Worm (Caenorhabditis elegans) whole organism, L2 larva: ENCODE results near the gene srbc-75.
A peak's percentile ranks its signal among the peaks of the same experiment; 100 is the strongest.

ENCODE experiments used
- ZK546.5 ChIP-seq: sonication (generic microtip); optimal IDR thresholded peaks from 2 replicates; lab custom pipeline; 2017; ENCODE audit warnings: missing biosample characterization, missing genetic modification characterization
- ama-1 ChIP-seq: fragments of 150-350 bp; optimal IDR thresholded peaks from 2 replicates; lab custom pipeline; 2018; ENCODE audit warnings: inconsistent platforms
- blmp-1 ChIP-seq: sonication (generic microtip); optimal IDR thresholded peaks from 2 replicates; lab custom pipeline; 2017; ENCODE audit warnings: missing genetic modification characterization, mild to moderate bottlenecking, missing compliant biosample characterization, antibody characterized with exemption, moderate library complexity; ENCODE audit not compliant: insufficient read depth
- elt-1 ChIP-seq: fragments of 150-350 bp; optimal IDR thresholded peaks from 2 replicates; lab custom pipeline; 2014; ENCODE audit warnings: missing biosample characterization, missing genetic modification characterization
- elt-3 ChIP-seq: sonication (generic microtip); optimal IDR thresholded peaks from 2 replicates; lab custom pipeline; 2017; ENCODE audit warnings: missing biosample characterization, missing genetic modification characterization
- lin-13 ChIP-seq: fragments of 150-350 bp; optimal IDR thresholded peaks from 2 replicates; lab custom pipeline; 2014; ENCODE audit warnings: missing biosample characterization, missing genetic modification reagents, missing genetic modification characterization
- mab-5 ChIP-seq: fragments of 150-350 bp; optimal IDR thresholded peaks from 2 replicates; lab custom pipeline; 2014; ENCODE audit warnings: missing biosample characterization, missing genetic modification characterization
- nhr-11 ChIP-seq: fragments of 150-350 bp; optimal IDR thresholded peaks from 2 replicates; lab custom pipeline; 2014; ENCODE audit warnings: missing biosample characterization, missing genetic modification characterization
- nhr-12 ChIP-seq: fragments of 150-350 bp; optimal IDR thresholded peaks from 2 replicates; lab custom pipeline; 2014; ENCODE audit warnings: missing biosample characterization, missing genetic modification characterization
- nhr-25 ChIP-seq: fragments of 150-350 bp; sonication (generic microtip); optimal IDR thresholded peaks from 3 replicates; lab custom pipeline; 2014; ENCODE audit warnings: missing biosample characterization, missing genetic modification characterization
- skn-1 ChIP-seq: sonication (generic microtip); optimal IDR thresholded peaks from 2 replicates; lab custom pipeline; 2017; ENCODE audit warnings: missing biosample characterization, missing genetic modification characterization
- sma-9 ChIP-seq, 2 experiments: fragments of 150-350 bp in 1 of 2; sonication (generic microtip) in 1 of 2; optimal IDR thresholded peaks; 2 replicates each; lab custom pipeline; 2014 to 2016; ENCODE audit warnings: missing genetic modification characterization in 2 of 2, mild to moderate bottlenecking in 1 of 2, missing biosample characterization in 1 of 2, missing compliant biosample characterization in 1 of 2, missing genetic modification reagents in 1 of 2, moderate library complexity in 1 of 2
- unc-39 ChIP-seq: fragments of 150-350 bp; optimal IDR thresholded peaks from 2 replicates; lab custom pipeline; 2014; ENCODE audit warnings: missing biosample characterization, missing genetic modification characterization
- ztf-11 ChIP-seq: sonication (generic microtip); optimal IDR thresholded peaks from 2 replicates; lab custom pipeline; 2017; ENCODE audit warnings: missing biosample characterization, missing genetic modification characterization

ce11 chrV:15285984-15286383 lies 32.4 kb downstream of the srbc-75 start:
- no peak for TF ChIP-seq nhr-12 (tag; lab: Kevin White, UChicago)
- no peak for TF ChIP-seq lin-13 (GFP tag; lab: Kevin White, UChicago)
- no peak for TF ChIP-seq unc-39
- TF ChIP-seq elt-1 (tag; lab: Kevin White, UChicago) = no peak
- TF ChIP-seq mab-5 (tag; lab: Kevin White, UChicago) = no peak
- no peak for TF ChIP-seq blmp-1 (tag; lab: Kevin White, UChicago)
- TF ChIP-seq ama-1 (lab: Kevin White, UChicago) = no peak
- TF ChIP-seq skn-1 (tag; lab: Kevin White, UChicago) = no peak
- TF ChIP-seq sma-9 (GFP tag; optimal IDR thresholded peaks at IDR 0.05; lab: Kevin White, UChicago) = peak; percentile 51
- no peak for TF ChIP-seq sma-9 (tag; optimal IDR thresholded peaks at IDR 0.05; lab: Kevin White, UChicago)
- no peak for TF ChIP-seq ztf-11 (tag; lab: Kevin White, UChicago)
- TF ChIP-seq nhr-25 (tag; lab: Kevin White, UChicago) = no peak
- TF ChIP-seq nhr-11 (tag; lab: Kevin White, UChicago) = no peak
- no peak for TF ChIP-seq elt-3 (tag; lab: Kevin White, UChicago)
- no peak for TF ChIP-seq ZK546.5 (tag; lab: Kevin White, UChicago)
